Worm (Caenorhabditis elegans) whole organism, young adult: Measurements from ENCODE around the gene clec-82.

Experiments used
- F52B5.7 ChIP-seq: sonication (generic microtip); optimal IDR thresholded peaks from 2 replicates; lab custom pipeline; 2016; ENCODE audit warnings: mild to moderate bottlenecking, missing genetic modification characterization, missing compliant biosample characterization
- T26A5.8 ChIP-seq: sonication (generic microtip); optimal IDR thresholded peaks from 2 replicates; lab custom pipeline; 2016; ENCODE audit warnings: missing genetic modification characterization, missing compliant biosample characterization
- ama-1 ChIP-seq, 3 experiments: fragments of 150-350 bp in 1 of 3; sonication (generic microtip) in 2 of 3; optimal IDR thresholded peaks; 2 replicates each; lab custom pipeline; 2014 to 2018; ENCODE audit warnings: missing biosample characterization in 2 of 3, missing genetic modification characterization in 2 of 3, missing genetic modification reagents in 2 of 3
- efl-1 ChIP-seq: fragments of 150-350 bp; optimal IDR thresholded peaks from 2 replicates; lab custom pipeline; 2014; ENCODE audit warnings: missing biosample characterization, missing genetic modification reagents, missing genetic modification characterization
- lir-1 ChIP-seq: fragments of 200-800 bp; sonication (Bioruptor generic); conservative IDR thresholded peaks from 2 replicates; pipeline ENCODE4 v1.3.6; 2022; ENCODE audit warnings: missing genetic modification reagents, missing genetic modification characterization, missing compliant biosample characterization
- madf-8 ChIP-seq: fragments of 200-800 bp; sonication (Bioruptor generic); conservative IDR thresholded peaks from 2 replicates; pipeline ENCODE4 v1.3.6; 2022; ENCODE audit warnings: missing genetic modification reagents, missing genetic modification characterization, missing compliant biosample characterization
- nhr-80 ChIP-seq: sonication (generic microtip); optimal IDR thresholded peaks from 2 replicates; lab custom pipeline; 2016; ENCODE audit warnings: missing genetic modification characterization, missing compliant biosample characterization
- pbrm-1 ChIP-seq: fragments of 200-800 bp; sonication (Bioruptor generic); IDR thresholded peaks from 2 replicates; pipeline ENCODE4 v1.3.6; 2022; ENCODE audit warnings: missing genetic modification reagents, missing genetic modification characterization, missing compliant biosample characterization
- pha-4 ChIP-seq: fragments of 150-350 bp; sonication (generic microtip); optimal IDR thresholded peaks from 2 replicates; lab custom pipeline; 2014; ENCODE audit warnings: missing biosample characterization, missing genetic modification reagents, missing genetic modification characterization
- sea-2 ChIP-seq: fragments of 200-800 bp; sonication (Bioruptor generic); IDR thresholded peaks from 2 replicates; pipeline ENCODE4 v1.3.6; 2022; ENCODE audit warnings: missing genetic modification characterization, missing compliant biosample characterization
- snpc-4 ChIP-seq, 5 experiments: fragments of 150-350 bp in 1 of 5; sonication (generic microtip) in 4 of 5; optimal IDR thresholded peaks; 2 replicates each; lab custom pipeline; 2014 to 2018; ENCODE audit warnings: missing genetic modification characterization in 5 of 5, missing biosample characterization in 3 of 5, antibody characterized with exemption in 2 of 5, mild to moderate bottlenecking in 2 of 5, missing compliant biosample characterization in 2 of 5, missing genotype in 2 of 5, moderate library complexity in 2 of 5, missing genetic modification reagents in 1 of 5
- unc-62 ChIP-seq: fragments of 150-350 bp; optimal IDR thresholded peaks from 2 replicates; lab custom pipeline; 2014; ENCODE audit warnings: missing biosample characterization, missing genetic modification reagents, missing genetic modification characterization
- xnd-1 ChIP-seq: sonication (generic microtip); optimal IDR thresholded peaks from 2 replicates; lab custom pipeline; 2016; ENCODE audit warnings: missing genotype, missing genetic modification reagents, missing genetic modification characterization, missing compliant biosample characterization

ce11 chrIV:2886655-2887054 is 51.2 kb downstream of the clec-82 start, which contains the start of gene dml-1:
- TF ChIP-seq sea-2 (GFP tag; lab: Robert Waterston, UW) (no peak), snpc-4 (GFP tag; optimal IDR thresholded peaks at IDR 0.05; lab: Kevin White, UChicago) (no peak), snpc-4 (tag; optimal IDR thresholded peaks at IDR 0.05; lab: Kevin White, UChicago) (no peak), pha-4 (no peak), madf-8 (no peak), T26A5.8 (tag; lab: Kevin White, UChicago) (no peak), xnd-1 (tag; lab: Kevin White, UChicago) (no peak), lir-1 (GFP tag; lab: Robert Waterston, UW) (no peak), unc-62 (no peak), F52B5.7 (tag; lab: Kevin White, UChicago) (no peak), ama-1 (optimal IDR thresholded peaks at IDR 0.05; lab: Kevin White, UChicago) (no peak), ama-1 (GFP tag; optimal IDR thresholded peaks at IDR 0.05; lab: Kevin White, UChicago) (no peak), pbrm-1 (GFP tag; lab: Robert Waterston, UW) (no peak), efl-1 (no peak), nhr-80 (tag; lab: Kevin White, UChicago) (no peak)
